Fruit fly (Drosophila melanogaster) whole organism, embryonic: ENCODE results near the gene Antp.

Experiments used
- ATbp ChIP-seq: fragments of 200-800 bp; sonication (Bioruptor generic); optimal IDR thresholded peaks from 2 replicates; lab custom pipeline; 2017; ENCODE audit warnings: missing biosample characterization, mild to moderate bottlenecking, missing genetic modification characterization, missing genetic modification reagents
- CG10147 ChIP-seq: fragments of 200-800 bp; sonication (Bioruptor generic); optimal IDR thresholded peaks from 2 replicates; lab custom pipeline; 2019; ENCODE audit warnings: missing biosample characterization, mild to moderate bottlenecking, missing genetic modification characterization, moderate library complexity
- CG10267 ChIP-seq: fragments of 200-800 bp; sonication (Bioruptor generic); optimal IDR thresholded peaks from 2 replicates; lab custom pipeline; 2018; ENCODE audit warnings: missing biosample characterization, mild to moderate bottlenecking, missing genetic modification characterization, moderate library complexity
- CG10431 ChIP-seq: fragments of 200-800 bp; sonication (Bioruptor generic); optimal IDR thresholded peaks from 3 replicates; lab custom pipeline; 2018; ENCODE audit warnings: missing biosample characterization, mild to moderate bottlenecking, missing genetic modification characterization
- CG12155 ChIP-seq: fragments of 200-800 bp; sonication (Bioruptor generic); optimal IDR thresholded peaks from 3 replicates; lab custom pipeline; 2016; ENCODE audit warnings: missing biosample characterization, missing genetic modification characterization
- CG12219 ChIP-seq: fragments of 200-800 bp; sonication (Bioruptor generic); optimal IDR thresholded peaks from 3 replicates; lab custom pipeline; 2018; ENCODE audit warnings: missing biosample characterization, mild to moderate bottlenecking, missing genetic modification characterization
- CG12942 ChIP-seq: fragments of 200-800 bp; sonication (Bioruptor generic); optimal IDR thresholded peaks from 3 replicates; lab custom pipeline; 2016; ENCODE audit warnings: missing biosample characterization, missing genetic modification characterization
- CG13775 ChIP-seq: fragments of 200-800 bp; sonication (Bioruptor generic); optimal IDR thresholded peaks from 3 replicates; lab custom pipeline; 2017; ENCODE audit warnings: missing biosample characterization, mild to moderate bottlenecking, missing genetic modification characterization
- CG15479 ChIP-seq: fragments of 200-800 bp; sonication (Bioruptor generic); optimal IDR thresholded peaks from 3 replicates; lab custom pipeline; 2019; ENCODE audit warnings: missing biosample characterization, mild to moderate bottlenecking, missing genetic modification characterization, moderate library complexity
- CG1602 ChIP-seq: fragments of 200-800 bp; sonication (Bioruptor generic); optimal IDR thresholded peaks from 3 replicates; lab custom pipeline; 2016; ENCODE audit warnings: missing biosample characterization, missing genetic modification characterization
- CG16779 ChIP-seq: fragments of 200-800 bp; sonication (Bioruptor generic); IDR thresholded peaks from 2 replicates; pipeline ENCODE4 v1.3.6; 2022; ENCODE audit warnings: missing biosample characterization, missing genetic modification characterization
- CG16813 ChIP-seq: fragments of 200-800 bp; sonication (Bioruptor generic); IDR thresholded peaks from 3 replicates; pipeline ENCODE4 v1.3.6; 2022; ENCODE audit warnings: missing biosample characterization, missing genetic modification characterization; ENCODE audit not compliant: partially characterized antibody
- CG17361 ChIP-seq: fragments of 200-800 bp; sonication (Bioruptor generic); IDR thresholded peaks from 3 replicates; pipeline ENCODE4 v1.3.6; 2022; ENCODE audit warnings: missing biosample characterization, missing genetic modification characterization
- CG2129 ChIP-seq: fragments of 200-800 bp; sonication (Bioruptor generic); IDR thresholded peaks from 2 replicates; pipeline ENCODE4 v1.3.6; 2022; ENCODE audit warnings: missing biosample characterization, missing genetic modification characterization; ENCODE audit not compliant: partially characterized antibody
- CG31441 ChIP-seq: fragments of 200-800 bp; sonication (Bioruptor generic); IDR thresholded peaks from 2 replicates; pipeline ENCODE4 v1.3.6; 2022; ENCODE audit warnings: missing biosample characterization, missing genetic modification characterization
- CG4404 ChIP-seq: fragments of 200-800 bp; sonication (Bioruptor generic); IDR thresholded peaks from 2 replicates; pipeline ENCODE4 v1.3.6; 2022; ENCODE audit warnings: missing biosample characterization, missing genetic modification characterization
- CG6765 ChIP-seq: fragments of 200-800 bp; sonication (Bioruptor generic); optimal IDR thresholded peaks from 3 replicates; lab custom pipeline; 2017; ENCODE audit warnings: missing biosample characterization, mild to moderate bottlenecking, missing genetic modification characterization
- CG8924 ChIP-seq: fragments of 200-800 bp; optimal IDR thresholded peaks from 3 replicates; lab custom pipeline; 2019; ENCODE audit warnings: missing biosample characterization, mild to moderate bottlenecking, missing genetic modification characterization, moderate library complexity
- CG8944 ChIP-seq: fragments of 200-800 bp; sonication (Bioruptor generic); optimal IDR thresholded peaks from 3 replicates; lab custom pipeline; 2016; ENCODE audit warnings: missing biosample characterization, missing genetic modification characterization
- CG9727 ChIP-seq: fragments of 200-800 bp; sonication (Bioruptor generic); optimal IDR thresholded peaks from 3 replicates; lab custom pipeline; 2017; ENCODE audit warnings: missing biosample characterization, mild to moderate bottlenecking, missing genetic modification characterization
- CkIIα-i1 ChIP-seq: fragments of 200-800 bp; sonication (Bioruptor generic); IDR thresholded peaks from 2 replicates; pipeline ENCODE4 v1.3.6; 2022; ENCODE audit warnings: missing biosample characterization, missing genetic modification characterization
- Deaf1 ChIP-seq: fragments of 200-800 bp; optimal IDR thresholded peaks from 3 replicates; lab custom pipeline; 2019; ENCODE audit warnings: missing biosample characterization, mild to moderate bottlenecking, missing genetic modification characterization, moderate library complexity
- Doc3 ChIP-seq: fragments of 200-800 bp; sonication (Bioruptor generic); IDR thresholded peaks from 3 replicates; pipeline ENCODE4 v1.3.6; 2022; ENCODE audit warnings: missing biosample characterization, missing genetic modification characterization; ENCODE audit not compliant: partially characterized antibody
- Ets65A ChIP-seq: fragments of 200-800 bp; sonication (Bioruptor generic); peaks from one replicate; lab custom pipeline; 2016; ENCODE audit warnings: missing biosample characterization, missing genetic modification characterization
- H15 ChIP-seq: fragments of 200-800 bp; sonication (Bioruptor generic); IDR thresholded peaks from 3 replicates; pipeline ENCODE4 v1.3.6; 2022; ENCODE audit warnings: missing biosample characterization, missing genetic modification characterization
- HHEX ChIP-seq: fragments of 200-800 bp; sonication (Bioruptor generic); optimal IDR thresholded peaks from 3 replicates; lab custom pipeline; 2017; ENCODE audit warnings: missing biosample characterization, mild to moderate bottlenecking, missing genetic modification characterization, missing genetic modification reagents
- Med ChIP-seq: fragments of 200-800 bp; sonication (Bioruptor generic); peaks from one replicate; lab custom pipeline; 2016; ENCODE audit warnings: missing biosample characterization, missing genetic modification characterization, mild to moderate bottlenecking, inconsistent platforms, moderate library complexity
- Ptx1 ChIP-seq: fragments of 200-800 bp; sonication (Bioruptor generic); IDR thresholded peaks from 2 replicates; pipeline ENCODE4 v1.3.6; 2022; ENCODE audit warnings: missing biosample characterization, missing genetic modification characterization
- Rx ChIP-seq: fragments of 200-800 bp; sonication (Bioruptor generic); IDR thresholded peaks from 2 replicates; pipeline ENCODE4 v1.3.6; 2022; ENCODE audit warnings: missing biosample characterization, missing genetic modification characterization
- abd-A ChIP-seq: fragments of 200-800 bp; sonication (Bioruptor generic); optimal IDR thresholded peaks from 3 replicates; lab custom pipeline; 2019; ENCODE audit warnings: missing biosample characterization, mild to moderate bottlenecking, missing genetic modification characterization, moderate library complexity
- ase ChIP-seq: fragments of 200-800 bp; sonication (Bioruptor generic); IDR thresholded peaks from 3 replicates; pipeline ENCODE4 v1.3.6; 2022; ENCODE audit warnings: missing biosample characterization, missing genetic modification characterization
- cad ChIP-seq: fragments of >200 bp; optimal IDR thresholded peaks from 2 replicates; lab custom pipeline; 2017; ENCODE audit warnings: missing biosample characterization, missing genetic modification characterization
- crol ChIP-seq: fragments of 200-800 bp; sonication (Bioruptor generic); IDR thresholded peaks from 2 replicates; pipeline ENCODE4 v1.3.6; 2022; ENCODE audit warnings: missing biosample characterization, missing genetic modification characterization
- cwo ChIP-seq: fragments of 200-800 bp; sonication (Bioruptor generic); optimal IDR thresholded peaks from 3 replicates; lab custom pipeline; 2017; ENCODE audit warnings: missing biosample characterization, missing genetic modification characterization, mild to moderate bottlenecking, moderate library complexity, missing genetic modification reagents
- en ChIP-seq: fragments of 200-800 bp; sonication (Bioruptor generic); optimal IDR thresholded peaks from 2 replicates; lab custom pipeline; 2016; ENCODE audit warnings: missing biosample characterization, missing genetic modification characterization
- fu2 ChIP-seq: fragments of 200-800 bp; sonication (Bioruptor generic); optimal IDR thresholded peaks from 2 replicates; lab custom pipeline; 2016; ENCODE audit warnings: missing biosample characterization, missing genetic modification characterization
- grau ChIP-seq: fragments of 200-800 bp; optimal IDR thresholded peaks from 3 replicates; lab custom pipeline; 2019; ENCODE audit warnings: missing biosample characterization, mild to moderate bottlenecking, missing genetic modification characterization, moderate library complexity
- jigr1 ChIP-seq: fragments of 200-800 bp; sonication (Bioruptor generic); IDR thresholded peaks from 3 replicates; pipeline ENCODE4 v1.3.6; 2022; ENCODE audit warnings: missing biosample characterization, missing genetic modification characterization
- mam ChIP-seq: fragments of 200-800 bp; sonication (Bioruptor generic); optimal IDR thresholded peaks from 3 replicates; lab custom pipeline; 2016; ENCODE audit warnings: missing biosample characterization, missing genetic modification characterization
- psq ChIP-seq: fragments of 200-800 bp; sonication (Bioruptor generic); optimal IDR thresholded peaks from 2 replicates; lab custom pipeline; 2017; ENCODE audit warnings: missing biosample characterization, missing genetic modification characterization
- row ChIP-seq: fragments of 200-800 bp; sonication (Bioruptor generic); IDR thresholded peaks from 3 replicates; pipeline ENCODE4 v1.3.6; 2022; ENCODE audit warnings: missing biosample characterization, missing genetic modification characterization
- sd ChIP-seq: fragments of 200-800 bp; sonication (Bioruptor generic); optimal IDR thresholded peaks from 3 replicates; lab custom pipeline; 2018; ENCODE audit warnings: missing biosample characterization, mild to moderate bottlenecking, missing genetic modification characterization, moderate library complexity
- sens ChIP-seq: fragments of 200-800 bp; sonication (Bioruptor generic); peaks from one replicate; lab custom pipeline; 2016; ENCODE audit warnings: missing biosample characterization, missing genetic modification characterization
- seq ChIP-seq: fragments of 200-800 bp; sonication (Bioruptor generic); IDR thresholded peaks from 2 replicates; pipeline ENCODE4 v1.3.6; 2022; ENCODE audit warnings: missing biosample characterization, missing genetic modification characterization
- sr ChIP-seq: fragments of 200-800 bp; sonication (Bioruptor generic); IDR thresholded peaks from 3 replicates; pipeline ENCODE4 v1.3.6; 2022; ENCODE audit warnings: missing biosample characterization, missing genetic modification characterization
- stwl ChIP-seq: fragments of 200-800 bp; sonication (Bioruptor generic); optimal IDR thresholded peaks from 3 replicates; lab custom pipeline; 2018; ENCODE audit warnings: missing biosample characterization, mild to moderate bottlenecking, missing genetic modification characterization, moderate library complexity
- tll ChIP-seq, 2 experiments: fragments of 200-800 bp in 1 of 2; fragments of >200 bp in 1 of 2; sonication (Bioruptor generic) in 1 of 2; optimal IDR thresholded peaks; 2 replicates each; lab custom pipeline; 2017 to 2019; ENCODE audit warnings: missing biosample characterization in 2 of 2, missing genetic modification characterization in 2 of 2, mild to moderate bottlenecking in 1 of 2, moderate library complexity in 1 of 2
- ttk ChIP-seq: fragments of 200-800 bp; sonication (Bioruptor generic); IDR thresholded peaks from 2 replicates; pipeline ENCODE4 v2.1.2; 2022; ENCODE audit warnings: missing biosample characterization, missing genetic modification characterization
- tup ChIP-seq: fragments of 200-800 bp; sonication (Bioruptor generic); optimal IDR thresholded peaks from 2 replicates; lab custom pipeline; 2016; ENCODE audit warnings: missing biosample characterization, mild to moderate bottlenecking, missing genetic modification characterization, moderate library complexity
- unc-4 ChIP-seq: fragments of 200-800 bp; sonication (Bioruptor generic); IDR thresholded peaks from 2 replicates; pipeline ENCODE4 v1.3.6; 2022; ENCODE audit warnings: missing biosample characterization, missing genetic modification characterization; ENCODE audit not compliant: partially characterized antibody
- vnd ChIP-seq: fragments of 200-800 bp; sonication (Bioruptor generic); IDR thresholded peaks from 3 replicates; pipeline ENCODE4 v1.3.6; 2022; ENCODE audit warnings: missing biosample characterization, missing genetic modification characterization; ENCODE audit not compliant: partially characterized antibody
- zen ChIP-seq: fragments of 200-800 bp; sonication (Bioruptor generic); optimal IDR thresholded peaks from 3 replicates; lab custom pipeline; 2018; ENCODE audit warnings: missing biosample characterization, mild to moderate bottlenecking, missing genetic modification characterization, moderate library complexity

Gene Antp

dm6 chr3R:6918270-6918669 is 80.8 kb downstream of the Antp start:
- TF ChIP-seq Med (GFP tag; lab: Kevin White, UChicago) (no peak), H15 (GFP tag; lab: Robert Waterston, UW) (no peak), CG4404 (peak; percentile 18; the same call in 1 of the 2 replicates), Ets65A (GFP tag; lab: Kevin White, UChicago) (peak; percentile 23), grau (tag; lab: Kevin White, UChicago) (no peak), tll (GFP tag; optimal IDR thresholded peaks at IDR 0.05; lab: Kevin White, UChicago) (no peak), en (GFP tag; lab: Kevin White, UChicago) (no peak), CG8944 (GFP tag; lab: Kevin White, UChicago) (no peak), Ptx1 (GFP tag; lab: Robert Waterston, UW) (0 out of 2 replicates have a peak, but pooled peaks have one; percentile 5), sens (GFP tag; lab: Kevin White, UChicago) (peak; percentile 40), ttk (no peak), CkIIα-i1 (0 out of 2 replicates have a peak, but pooled peaks have one; percentile 4), sr (peak; percentile 34; the same call in 1 of the 3 replicates), CG12942 (GFP tag; lab: Kevin White, UChicago) (no peak), jigr1 (GFP tag; lab: Robert Waterston, UW) (no peak), CG12219 (GFP tag; lab: Kevin White, UChicago) (no peak), CG31441 (no peak), ase (GFP tag; lab: Robert Waterston, UW) (0 out of 3 replicates have a peak, but pooled peaks have one; percentile 16), psq (GFP tag; lab: Kevin White, UChicago) (no peak), mam (GFP tag; lab: Kevin White, UChicago) (no peak), abd-A (peak; percentile 61), row (no peak), fu2 (no peak), crol (GFP tag; lab: Robert Waterston, UW) (peak; percentile 58), CG16779 (GFP tag; lab: Robert Waterston, UW) (0 out of 2 replicates have a peak, but pooled peaks have one; percentile 9), CG2129 (no peak), ATbp (GFP tag; lab: Kevin White, UChicago) (no peak), sd (tag; lab: Kevin White, UChicago) (peak; percentile 56), cwo (GFP tag; lab: Kevin White, UChicago) (peak; percentile 9), Rx (GFP tag; lab: Robert Waterston, UW) (no peak), vnd (GFP tag; lab: Robert Waterston, UW) (0 out of 3 replicates have a peak, but pooled peaks have one; percentile 13), unc-4 (no peak)

dm6 chr3R:6916700-6917099 is 82.3 kb downstream of the Antp start:
- peak in 1 of 2 experiments; percentile 14 for TF ChIP-seq tll (GFP tag; optimal IDR thresholded peaks at IDR 0.05; lab: Kevin White, UChicago)
- peak; percentile 58 for TF ChIP-seq cad (GFP tag; lab: Kevin White, UChicago)
- no peak for TF ChIP-seq CG10267
- no peak for TF ChIP-seq CG17361 (GFP tag; lab: Robert Waterston, UW)
- TF ChIP-seq CG12155 (GFP tag; lab: Kevin White, UChicago): no peak
- TF ChIP-seq CG8924: no peak
- TF ChIP-seq CG1602: no peak
- TF ChIP-seq seq (GFP tag; lab: Robert Waterston, UW): no peak
- TF ChIP-seq CG10147: no peak
- TF ChIP-seq CG6765 (GFP tag; lab: Kevin White, UChicago): no peak
- TF ChIP-seq Doc3 (GFP tag; lab: Robert Waterston, UW): no peak
- TF ChIP-seq CG13775 (GFP tag; lab: Kevin White, UChicago): no peak
- no peak for TF ChIP-seq CG9727 (GFP tag; lab: Kevin White, UChicago)
- TF ChIP-seq sens (GFP tag; lab: Kevin White, UChicago): no peak
- TF ChIP-seq CG15479 (GFP tag; lab: Kevin White, UChicago): peak; percentile 74
- no peak for TF ChIP-seq CG10431 (GFP tag; lab: Kevin White, UChicago)
- no peak for TF ChIP-seq stwl (tag; lab: Kevin White, UChicago)
- 0 out of 3 replicates have a peak, but pooled peaks have one; percentile 6 for TF ChIP-seq CG16813 (GFP tag; lab: Robert Waterston, UW)
- TF ChIP-seq zen: peak; percentile 55
- TF ChIP-seq Deaf1 (tag; lab: Kevin White, UChicago): no peak
- TF ChIP-seq HHEX: no peak
- no peak for TF ChIP-seq tup (GFP tag; lab: Kevin White, UChicago)
